Worm (Caenorhabditis elegans) whole organism, L4 larva: ENCODE measurements around the gene pqn-80.

Source experiments
- D1046.2 ChIP-seq: fragments of 200-800 bp; sonication (Bioruptor generic); IDR thresholded peaks from 2 replicates; pipeline ENCODE4 v1.3.6; 2022; ENCODE audit warnings: missing genetic modification characterization, missing compliant biosample characterization
- F10B5.3 ChIP-seq: sonication (generic microtip); optimal IDR thresholded peaks from 2 replicates; lab custom pipeline; 2016; ENCODE audit warnings: mild to moderate bottlenecking, missing genetic modification characterization, missing compliant biosample characterization
- F49E8.2 ChIP-seq: sonication (generic microtip); optimal IDR thresholded peaks from 2 replicates; lab custom pipeline; 2016; ENCODE audit warnings: missing compliant biosample characterization, mild to moderate bottlenecking, missing genetic modification characterization, borderline replicate concordance
- T26A8.4 ChIP-seq: fragments of 200-800 bp; sonication (Bioruptor generic); IDR thresholded peaks from 2 replicates; pipeline ENCODE4 v1.3.6; 2022; ENCODE audit warnings: missing genetic modification characterization, missing compliant biosample characterization
- Y105C5A.15 ChIP-seq: fragments of 200-800 bp; sonication (Bioruptor generic); IDR thresholded peaks from 2 replicates; pipeline ENCODE4 v1.3.6; 2022; ENCODE audit warnings: missing genetic modification characterization, missing compliant biosample characterization
- Y5F2A.4 ChIP-seq: fragments of 200-800 bp; sonication (Bioruptor generic); optimal IDR thresholded peaks from 2 replicates; lab custom pipeline; 2018; ENCODE audit warnings: mild to moderate bottlenecking, missing genetic modification characterization, missing compliant biosample characterization
- Y75B8A.6 ChIP-seq: fragments of 200-800 bp; sonication (Bioruptor generic); IDR thresholded peaks from 2 replicates; pipeline ENCODE4 v1.3.6; 2022; ENCODE audit warnings: missing genetic modification reagents, missing genetic modification characterization, missing compliant biosample characterization
- ZK337.2 ChIP-seq: fragments of 200-800 bp; sonication (Bioruptor generic); IDR thresholded peaks from 2 replicates; pipeline ENCODE4 v1.3.6; 2022; ENCODE audit warnings: missing genetic modification reagents, missing genetic modification characterization, missing compliant biosample characterization
- aha-1 ChIP-seq: fragments of 150-350 bp; peaks from one replicate; lab custom pipeline; 2014; ENCODE audit warnings: missing biosample characterization, missing genetic modification characterization
- attf-4 ChIP-seq: sonication (generic microtip); optimal IDR thresholded peaks from 3 replicates; lab custom pipeline; 2017; ENCODE audit warnings: missing biosample characterization, missing genetic modification characterization
- ceh-32 ChIP-seq: sonication (generic microtip); optimal IDR thresholded peaks from 2 replicates; lab custom pipeline; 2016; ENCODE audit warnings: mild to moderate bottlenecking, missing genetic modification characterization, missing compliant biosample characterization; ENCODE audit not compliant: poor library complexity
- ceh-62 ChIP-seq: sonication (generic microtip); optimal IDR thresholded peaks from 2 replicates; lab custom pipeline; 2017; ENCODE audit warnings: missing biosample characterization, missing genetic modification characterization
- ceh-82 ChIP-seq: sonication (generic microtip); optimal IDR thresholded peaks from 2 replicates; lab custom pipeline; 2017; ENCODE audit warnings: missing biosample characterization, missing genetic modification characterization
- ctbp-1 ChIP-seq: fragments of 200-800 bp; sonication (Bioruptor generic); IDR thresholded peaks from 2 replicates; pipeline ENCODE4 v1.3.6; 2022; ENCODE audit warnings: missing genetic modification reagents, missing genetic modification characterization, missing compliant biosample characterization
- daf-12 ChIP-seq: fragments of 150-350 bp; optimal IDR thresholded peaks from 2 replicates; lab custom pipeline; 2014; ENCODE audit warnings: missing biosample characterization, missing genetic modification reagents, missing genetic modification characterization
- daf-16 ChIP-seq, 3 experiments: sonication (generic microtip); optimal IDR thresholded peaks; 2 replicates each; lab custom pipeline; 2016 to 2017; ENCODE audit warnings: missing genetic modification characterization in 3 of 3, missing genetic modification reagents in 3 of 3, mild to moderate bottlenecking in 2 of 3, missing compliant biosample characterization in 2 of 3, missing biosample characterization in 1 of 3, moderate library complexity in 1 of 3
- dmd-8 ChIP-seq: fragments of 200-800 bp; sonication (Bioruptor generic); IDR thresholded peaks from 2 replicates; pipeline ENCODE4 v1.3.6; 2022; ENCODE audit warnings: missing genetic modification characterization, missing compliant biosample characterization
- dmd-9 ChIP-seq: fragments of 200-800 bp; sonication (Bioruptor generic); IDR thresholded peaks from 2 replicates; pipeline ENCODE4 v1.3.6; 2022; ENCODE audit warnings: missing genetic modification reagents, missing genetic modification characterization, missing compliant biosample characterization
- dpl-1 ChIP-seq: fragments of 150-350 bp; optimal IDR thresholded peaks from 2 replicates; lab custom pipeline; 2014; ENCODE audit warnings: missing biosample characterization, missing genetic modification reagents, missing genetic modification characterization
- duxl-1 ChIP-seq: sonication (generic microtip); optimal IDR thresholded peaks from 2 replicates; lab custom pipeline; 2016; ENCODE audit warnings: mild to moderate bottlenecking, missing genetic modification characterization, moderate library complexity, missing compliant biosample characterization; ENCODE audit not compliant: poor library complexity
- egl-27 ChIP-seq: sonication (generic microtip); optimal IDR thresholded peaks from 3 replicates; lab custom pipeline; 2017; ENCODE audit warnings: missing biosample characterization, missing genetic modification reagents, missing genetic modification characterization
- hif-1 ChIP-seq, 2 experiments: sonication (generic microtip); optimal IDR thresholded peaks; 2 replicates each; lab custom pipeline; 2016 to 2017; ENCODE audit warnings: missing compliant biosample characterization in 2 of 2, missing genetic modification characterization in 2 of 2, missing genetic modification reagents in 2 of 2, missing genotype in 2 of 2, mild to moderate bottlenecking in 1 of 2
- hlh-11 ChIP-seq: fragments of 200-800 bp; sonication (Bioruptor generic); optimal IDR thresholded peaks from 2 replicates; lab custom pipeline; 2018; ENCODE audit warnings: mild to moderate bottlenecking, missing genetic modification characterization, missing compliant biosample characterization
- hlh-30 ChIP-seq: sonication (generic microtip); optimal IDR thresholded peaks from 2 replicates; lab custom pipeline; 2017; ENCODE audit warnings: antibody characterized with exemption, mild to moderate bottlenecking, missing genetic modification characterization, missing compliant biosample characterization; ENCODE audit not compliant: insufficient read depth
- lin-1 ChIP-seq: fragments of 200-800 bp; sonication (Bioruptor generic); IDR thresholded peaks from 2 replicates; pipeline ENCODE4 v1.3.6; 2022; ENCODE audit warnings: missing genetic modification reagents, missing genetic modification characterization, missing compliant biosample characterization
- lin-13 ChIP-seq: fragments of 150-350 bp; optimal IDR thresholded peaks from 2 replicates; lab custom pipeline; 2014; ENCODE audit warnings: missing biosample characterization, missing genetic modification reagents, missing genetic modification characterization
- lin-29 ChIP-seq: fragments of 200-800 bp; sonication (Bioruptor generic); IDR thresholded peaks from 2 replicates; pipeline ENCODE4 v1.3.6; 2022; ENCODE audit warnings: missing genetic modification reagents, missing genetic modification characterization, missing compliant biosample characterization
- lin-38 ChIP-seq: fragments of 200-800 bp; sonication (Bioruptor generic); IDR thresholded peaks from 2 replicates; pipeline ENCODE4 v1.3.6; 2022; ENCODE audit warnings: missing genetic modification reagents, missing genetic modification characterization, missing compliant biosample characterization
- lin-39 ChIP-seq: fragments of 150-350 bp; optimal IDR thresholded peaks from 2 replicates; lab custom pipeline; 2014; ENCODE audit warnings: missing biosample characterization, missing genetic modification reagents, missing genetic modification characterization
- lir-3 ChIP-seq: sonication (generic microtip); optimal IDR thresholded peaks from 2 replicates; lab custom pipeline; 2016; ENCODE audit warnings: mild to moderate bottlenecking, missing genetic modification characterization, missing compliant biosample characterization
- madf-9 ChIP-seq: fragments of 200-800 bp; sonication (Bioruptor generic); conservative IDR thresholded peaks from 2 replicates; pipeline ENCODE4 v1.3.6; 2022; ENCODE audit warnings: missing genetic modification reagents, missing genetic modification characterization, missing compliant biosample characterization
- mep-1 ChIP-seq: fragments of 150-350 bp; sonication (generic microtip); optimal IDR thresholded peaks from 3 replicates; lab custom pipeline; 2014; ENCODE audit warnings: missing biosample characterization, missing genetic modification characterization
- mes-2 ChIP-seq: sonication (generic microtip); optimal IDR thresholded peaks from 2 replicates; lab custom pipeline; 2016; ENCODE audit warnings: missing genotype, mild to moderate bottlenecking, missing genetic modification characterization, missing compliant biosample characterization; ENCODE audit not compliant: poor library complexity, severe bottlenecking
- mxl-2 ChIP-seq: fragments of 200-800 bp; sonication (Bioruptor generic); conservative IDR thresholded peaks from 2 replicates; pipeline ENCODE4 v1.3.6; 2022; ENCODE audit warnings: missing genetic modification reagents, missing genetic modification characterization, missing compliant biosample characterization
- nhr-10 ChIP-seq: fragments of 150-350 bp; optimal IDR thresholded peaks from 2 replicates; lab custom pipeline; 2014; ENCODE audit warnings: missing biosample characterization, missing genetic modification characterization
- nhr-102 ChIP-seq: sonication (generic microtip); optimal IDR thresholded peaks from 2 replicates; lab custom pipeline; 2016; ENCODE audit warnings: mild to moderate bottlenecking, missing genetic modification characterization, moderate library complexity, missing compliant biosample characterization
- nhr-237 ChIP-seq: sonication (generic microtip); optimal IDR thresholded peaks from 2 replicates; lab custom pipeline; 2017; ENCODE audit warnings: missing biosample characterization, missing genetic modification characterization
- nhr-41 ChIP-seq: fragments of 200-800 bp; sonication (Bioruptor generic); IDR thresholded peaks from 2 replicates; pipeline ENCODE4 v1.3.6; 2022; ENCODE audit warnings: missing genetic modification reagents, missing genetic modification characterization, missing compliant biosample characterization
- nhr-48 ChIP-seq: sonication (generic microtip); optimal IDR thresholded peaks from 2 replicates; lab custom pipeline; 2016; ENCODE audit warnings: mild to moderate bottlenecking, missing genetic modification characterization, missing compliant biosample characterization
- nhr-76 ChIP-seq: fragments of 150-350 bp; optimal IDR thresholded peaks from 2 replicates; lab custom pipeline; 2014; ENCODE audit warnings: missing biosample characterization, missing genetic modification characterization
- saeg-2 ChIP-seq: fragments of 200-800 bp; sonication (Bioruptor generic); IDR thresholded peaks from 2 replicates; pipeline ENCODE4 v1.3.6; 2022; ENCODE audit warnings: missing genetic modification reagents, missing genetic modification characterization, missing compliant biosample characterization
- skn-1 ChIP-seq: fragments of 150-350 bp; optimal IDR thresholded peaks from 2 replicates; lab custom pipeline; 2014; ENCODE audit warnings: missing biosample characterization, missing genetic modification characterization
- snpc-1.2 ChIP-seq: fragments of 200-800 bp; sonication (Bioruptor generic); IDR thresholded peaks from 2 replicates; pipeline ENCODE4 v1.3.6; 2022; ENCODE audit warnings: missing genetic modification reagents, missing genetic modification characterization, missing compliant biosample characterization
- snpc-4 ChIP-seq: fragments of 150-350 bp; optimal IDR thresholded peaks from 2 replicates; lab custom pipeline; 2014; ENCODE audit warnings: missing biosample characterization, missing genetic modification characterization
- spr-3 ChIP-seq: fragments of 200-800 bp; sonication (Bioruptor generic); optimal IDR thresholded peaks from 2 replicates; lab custom pipeline; 2018; ENCODE audit warnings: mild to moderate bottlenecking, missing genetic modification characterization, missing compliant biosample characterization
- zag-1 ChIP-seq: fragments of 150-350 bp; optimal IDR thresholded peaks from 2 replicates; lab custom pipeline; 2014; ENCODE audit warnings: missing biosample characterization, missing genetic modification characterization
- zip-11 ChIP-seq: fragments of 200-800 bp; sonication (Bioruptor generic); IDR thresholded peaks from 2 replicates; pipeline ENCODE4 v1.3.6; 2022; ENCODE audit warnings: missing genetic modification characterization, missing compliant biosample characterization

Gene pqn-80

ce11 chrIII:12625875-12626649 is at the start of gene pqn-80 (continued):
- TF ChIP-seq nhr-48 (tag; lab: Kevin White, UChicago) (no peak), mes-2 (peak; percentile 64), lin-39 (tag; lab: Kevin White, UChicago) (no peak), dmd-9 (GFP tag; lab: Robert Waterston, UW) (0 out of 2 replicates have a peak, but pooled peaks have one; percentile 30), lir-3 (tag; lab: Kevin White, UChicago) (no peak), aha-1 (tag; lab: Kevin White, UChicago) (peak; percentile 68), daf-16 (GFP tag; optimal IDR thresholded peaks at IDR 0.05; lab: Kevin White, UChicago) (no peak), daf-16 (tag; optimal IDR thresholded peaks at IDR 0.05; lab: Kevin White, UChicago) (no peak), F49E8.2 (tag; lab: Kevin White, UChicago) (no peak), nhr-76 (tag; lab: Kevin White, UChicago) (no peak), D1046.2 (GFP tag; lab: Robert Waterston, UW) (no peak), dpl-1 (GFP tag; lab: Kevin White, UChicago) (peak; percentile 94), nhr-10 (no peak), lin-38 (GFP tag; lab: Robert Waterston, UW) (peak; percentile 96)

- TF ChIP-seq ceh-62 (no peak), skn-1 (tag; lab: Kevin White, UChicago) (no peak), snpc-1.2 (no peak), ZK337.2 (GFP tag; lab: Robert Waterston, UW) (no peak), ceh-82 (tag; lab: Kevin White, UChicago) (no peak), Y75B8A.6 (GFP tag; lab: Robert Waterston, UW) (no peak), Y5F2A.4 (no peak), dmd-8 (GFP tag; lab: Robert Waterston, UW) (no peak), nhr-237 (tag; lab: Kevin White, UChicago) (no peak), mep-1 (tag; lab: Kevin White, UChicago) (peak; percentile 94), dmd-9 (GFP tag; lab: Robert Waterston, UW) (no peak), spr-3 (GFP tag; lab: Kevin White, UChicago) (no peak), saeg-2 (GFP tag; lab: Robert Waterston, UW) (0 out of 2 replicates have a peak, but pooled peaks have one; percentile 9), attf-4 (no peak), mxl-2 (GFP tag; lab: Robert Waterston, UW) (0 out of 2 replicates have a peak, but pooled peaks have one; percentile 28), madf-9 (GFP tag; lab: Robert Waterston, UW) (0 out of 2 replicates have a peak, but pooled peaks have one; percentile 47), daf-16 (GFP tag; optimal IDR thresholded peaks at IDR 0.05; lab: Kevin White, UChicago) (peak in 1 of 2 experiments; percentile 76), daf-16 (tag; optimal IDR thresholded peaks at IDR 0.05; lab: Kevin White, UChicago) (peak; percentile 76), hif-1 (tag; optimal IDR thresholded peaks at IDR 0.05; lab: Kevin White, UChicago) (peak; percentile 22 to 88), ctbp-1 (GFP tag; lab: Robert Waterston, UW) (peak; percentile 85), daf-12 (tag; lab: Kevin White, UChicago) (no peak), nhr-102 (tag; lab: Kevin White, UChicago) (peak; percentile 66), nhr-10 (no peak), ceh-32 (tag; lab: Kevin White, UChicago) (no peak), F10B5.3 (no peak), snpc-4 (tag; lab: Kevin White, UChicago) (peak; percentile 14), zip-11 (GFP tag; lab: Robert Waterston, UW) (no peak), T26A8.4 (peak; percentile 75; the same call in 1 of the 2 replicates), zag-1 (tag; lab: Kevin White, UChicago) (peak; percentile 62), lin-1 (peak; percentile 75), hlh-11 (tag; lab: Kevin White, UChicago) (peak; percentile 98), nhr-48 (tag; lab: Kevin White, UChicago) (peak; percentile 85), egl-27 (tag; lab: Kevin White, UChicago) (no peak), nhr-41 (GFP tag; lab: Robert Waterston, UW) (no peak), hlh-30 (peak; percentile 100), lin-29 (no peak), lin-13 (GFP tag; lab: Kevin White, UChicago) (peak; percentile 56), Y105C5A.15 (GFP tag; lab: Robert Waterston, UW) (no peak), duxl-1 (tag; lab: Kevin White, UChicago) (peak; percentile 34)
Observed at ce11 chrIII:12583466-12583865, 42.9 kb upstream of the pqn-80 start.
